Fruit fly (Drosophila melanogaster): ENCODE data around the gene CG44001.

dm6 chr2L:5049974-5050373 is 6.9 kb downstream of the CG44001 start:
- TF ChIP-seq CG10348 (GFP tag; IDR thresholded peaks at IDR 0.05), result no peak
- peak; percentile 23 for TF ChIP-seq CG8301 (tag; optimal IDR thresholded peaks at IDR 0.05)
- TF ChIP-seq CG32121 (GFP tag; IDR thresholded peaks at IDR 0.05), result no peak
- TF ChIP-seq EcR (GFP tag; optimal IDR thresholded peaks at IDR 0.05), result peak; percentile 51
- TF ChIP-seq fd96Ca (GFP tag; IDR thresholded peaks at IDR 0.05), result no peak
- TF ChIP-seq CG13204 (GFP tag; optimal IDR thresholded peaks at IDR 0.05), result no peak
- no peak for TF ChIP-seq CG12605 (GFP tag; IDR thresholded peaks at IDR 0.05)
- TF ChIP-seq Ets98B (GFP tag; IDR thresholded peaks at IDR 0.05), result no peak
- TF ChIP-seq CG9948 (tag; optimal IDR thresholded peaks at IDR 0.05), result no peak
- TF ChIP-seq CG4496 (GFP tag; IDR thresholded peaks at IDR 0.05), result peak; percentile 50; the same call in 1 of the 3 replicates
- TF ChIP-seq gl (tag; optimal IDR thresholded peaks at IDR 0.05), result no peak
- no peak for TF ChIP-seq CG14655 (GFP tag; optimal IDR thresholded peaks at IDR 0.05)
- peak; percentile 14 for TF ChIP-seq Pif1B (GFP tag; optimal IDR thresholded peaks at IDR 0.05)
- no peak for TF ChIP-seq rn (GFP tag; IDR thresholded peaks at IDR 0.05)
